Fruit fly (Drosophila melanogaster) whole organism, embryonic: Measurements from ENCODE around the gene CG33120.
A peak's percentile ranks its signal among the peaks of the same experiment; 100 is the strongest.

ENCODE experiments used
- Asciz ChIP-seq: fragments of 200-800 bp; sonication (Bioruptor generic); optimal IDR thresholded peaks from 2 replicates; lab custom pipeline; 2017; ENCODE audit warnings: missing biosample characterization, mild to moderate bottlenecking, missing genetic modification characterization, missing genetic modification reagents
- CG1024 ChIP-seq: fragments of 200-800 bp; sonication (Bioruptor generic); IDR thresholded peaks from 2 replicates; pipeline ENCODE4 v1.3.6; 2022; ENCODE audit warnings: missing biosample characterization, missing genetic modification characterization
- CG10543 ChIP-seq: fragments of 200-800 bp; sonication (Bioruptor generic); optimal IDR thresholded peaks from 3 replicates; lab custom pipeline; 2017; ENCODE audit warnings: missing biosample characterization, mild to moderate bottlenecking, missing genetic modification characterization, moderate library complexity
- CG11696 ChIP-seq: fragments of 200-800 bp; sonication (Bioruptor generic); IDR thresholded peaks from 2 replicates; pipeline ENCODE4 v1.3.6; 2022; ENCODE audit warnings: missing biosample characterization, missing genetic modification characterization
- CG14014 ChIP-seq: fragments of 200-800 bp; sonication (Bioruptor generic); IDR thresholded peaks from 2 replicates; pipeline ENCODE4 v1.3.6; 2022; ENCODE audit warnings: missing biosample characterization, missing genetic modification characterization
- CG15696 ChIP-seq: fragments of 200-800 bp; sonication (Bioruptor generic); optimal IDR thresholded peaks from 2 replicates; lab custom pipeline; 2019; ENCODE audit warnings: missing biosample characterization, mild to moderate bottlenecking, missing genetic modification characterization, moderate library complexity
- CG17361 ChIP-seq: fragments of 200-800 bp; sonication (Bioruptor generic); IDR thresholded peaks from 3 replicates; pipeline ENCODE4 v1.3.6; 2022; ENCODE audit warnings: missing biosample characterization, missing genetic modification characterization
- CG18619 ChIP-seq: fragments of 200-800 bp; sonication (Bioruptor generic); optimal IDR thresholded peaks from 3 replicates; lab custom pipeline; 2017; ENCODE audit warnings: missing biosample characterization, mild to moderate bottlenecking, missing genetic modification characterization
- CG30020 ChIP-seq: fragments of 200-800 bp; optimal IDR thresholded peaks from 2 replicates; lab custom pipeline; 2019; ENCODE audit warnings: missing biosample characterization, mild to moderate bottlenecking, missing genetic modification characterization, moderate library complexity
- CG32532 ChIP-seq: fragments of 200-800 bp; sonication (Bioruptor generic); IDR thresholded peaks from 2 replicates; pipeline ENCODE4 v1.3.6; 2022; ENCODE audit warnings: missing biosample characterization, missing genetic modification characterization
- CG33213 ChIP-seq: fragments of 200-800 bp; sonication (Bioruptor generic); optimal IDR thresholded peaks from 3 replicates; lab custom pipeline; 2016; ENCODE audit warnings: missing biosample characterization, missing genetic modification characterization
- CG3726 ChIP-seq: fragments of 200-800 bp; sonication (Bioruptor generic); IDR thresholded peaks from 3 replicates; pipeline ENCODE4, ENCODE4 v1.3.6; 2022; ENCODE audit warnings: missing biosample characterization, missing genetic modification characterization
- CG4328 ChIP-seq: fragments of 200-800 bp; sonication (Bioruptor generic); optimal IDR thresholded peaks from 3 replicates; lab custom pipeline; 2017; ENCODE audit warnings: missing biosample characterization, missing genetic modification reagents, missing genetic modification characterization
- CG4820 ChIP-seq: fragments of 200-800 bp; sonication (Bioruptor generic); optimal IDR thresholded peaks from 3 replicates; lab custom pipeline; 2016; ENCODE audit warnings: missing biosample characterization, missing genetic modification characterization
- CG7745 ChIP-seq: fragments of 200-800 bp; sonication (Bioruptor generic); optimal IDR thresholded peaks from 2 replicates; lab custom pipeline; 2018; ENCODE audit warnings: missing biosample characterization, mild to moderate bottlenecking, missing genetic modification characterization, moderate library complexity
- CG8924 ChIP-seq: fragments of 200-800 bp; optimal IDR thresholded peaks from 3 replicates; lab custom pipeline; 2019; ENCODE audit warnings: missing biosample characterization, mild to moderate bottlenecking, missing genetic modification characterization, moderate library complexity
- CG9609 ChIP-seq: fragments of 200-800 bp; sonication (Bioruptor generic); optimal IDR thresholded peaks from 3 replicates; lab custom pipeline; 2016; ENCODE audit warnings: missing biosample characterization, missing genetic modification characterization
- CG9727 ChIP-seq: fragments of 200-800 bp; sonication (Bioruptor generic); optimal IDR thresholded peaks from 3 replicates; lab custom pipeline; 2017; ENCODE audit warnings: missing biosample characterization, mild to moderate bottlenecking, missing genetic modification characterization
- CG9817 ChIP-seq: fragments of 200-800 bp; sonication (Bioruptor generic); optimal IDR thresholded peaks from 2 replicates; lab custom pipeline; 2018; ENCODE audit warnings: missing biosample characterization, mild to moderate bottlenecking, missing genetic modification characterization, moderate library complexity
- CG9876 ChIP-seq: fragments of 200-800 bp; sonication (Bioruptor generic); optimal IDR thresholded peaks from 2 replicates; lab custom pipeline; 2016; ENCODE audit warnings: missing biosample characterization, missing genetic modification characterization
- CHES-1-like ChIP-seq: fragments of 200-800 bp; sonication (Bioruptor generic); optimal IDR thresholded peaks from 2 replicates; lab custom pipeline; 2016; ENCODE audit warnings: missing biosample characterization, missing genetic modification characterization
- Dek ChIP-seq: fragments of 200-800 bp; sonication (Bioruptor generic); optimal IDR thresholded peaks from 3 replicates; lab custom pipeline; 2019; ENCODE audit warnings: missing biosample characterization, mild to moderate bottlenecking, missing genetic modification characterization, moderate library complexity
- Dip3 ChIP-seq: fragments of 200-800 bp; sonication (Bioruptor generic); optimal IDR thresholded peaks from 3 replicates; lab custom pipeline; 2016; ENCODE audit warnings: missing biosample characterization, missing genetic modification characterization
- E2f1 ChIP-seq: fragments of 200-800 bp; sonication (Bioruptor generic); IDR thresholded peaks from 2 replicates; pipeline ENCODE4 v1.3.6; 2022; ENCODE audit warnings: missing biosample characterization, missing genetic modification characterization
- ERR ChIP-seq: fragments of 200-800 bp; sonication (Bioruptor generic); optimal IDR thresholded peaks from 2 replicates; lab custom pipeline; 2016; ENCODE audit warnings: missing biosample characterization, missing genetic modification characterization
- Ets97D ChIP-seq: fragments of 200-800 bp; sonication (Bioruptor generic); optimal IDR thresholded peaks from 3 replicates; lab custom pipeline; 2016; ENCODE audit warnings: missing biosample characterization, missing genetic modification characterization
- H2.0 ChIP-seq: fragments of 200-800 bp; sonication (Bioruptor generic); IDR thresholded peaks from 2 replicates; pipeline ENCODE4 v1.3.6; 2022; ENCODE audit warnings: missing biosample characterization, missing genetic modification characterization
- HLHmδ ChIP-seq: fragments of 200-800 bp; sonication (Bioruptor generic); optimal IDR thresholded peaks from 2 replicates; lab custom pipeline; 2018; ENCODE audit warnings: missing biosample characterization, mild to moderate bottlenecking, missing genetic modification characterization, moderate library complexity
- MBD-R2 ChIP-seq: fragments of 200-800 bp; sonication (Bioruptor generic); IDR thresholded peaks from 2 replicates; pipeline ENCODE4 v1.3.6; 2022; ENCODE audit warnings: missing biosample characterization, missing genetic modification characterization
- Max ChIP-seq: fragments of 200-800 bp; sonication (Bioruptor generic); optimal IDR thresholded peaks from 2 replicates; lab custom pipeline; 2016; ENCODE audit warnings: missing biosample characterization, mild to moderate bottlenecking, missing genetic modification characterization
- NfI ChIP-seq: fragments of 200-800 bp; sonication (Bioruptor generic); optimal IDR thresholded peaks from 3 replicates; lab custom pipeline; 2018; ENCODE audit warnings: missing biosample characterization, mild to moderate bottlenecking, missing genetic modification characterization, moderate library complexity
- PHDP ChIP-seq: fragments of 200-800 bp; sonication (Bioruptor generic); optimal IDR thresholded peaks from 3 replicates; lab custom pipeline; 2018; ENCODE audit warnings: missing biosample characterization, mild to moderate bottlenecking, missing genetic modification characterization, moderate library complexity
- Rfx ChIP-seq: fragments of 200-800 bp; sonication (Bioruptor generic); IDR thresholded peaks from 2 replicates; pipeline ENCODE4 v1.3.6; 2022; ENCODE audit warnings: missing biosample characterization, missing genetic modification characterization
- Sry-δ ChIP-seq: fragments of 200-800 bp; sonication (Bioruptor generic); optimal IDR thresholded peaks from 2 replicates; lab custom pipeline; 2016; ENCODE audit warnings: missing biosample characterization, missing genetic modification characterization
- Vsx1 ChIP-seq: fragments of 200-800 bp; sonication (Bioruptor generic); optimal IDR thresholded peaks from 2 replicates; lab custom pipeline; 2017; ENCODE audit warnings: missing biosample characterization, mild to moderate bottlenecking, missing genetic modification characterization, missing genetic modification reagents
- ab ChIP-seq: fragments of 200-800 bp; sonication (Bioruptor generic); optimal IDR thresholded peaks from 2 replicates; lab custom pipeline; 2016; ENCODE audit warnings: missing biosample characterization, missing genetic modification characterization
- bab2 ChIP-seq: fragments of 200-800 bp; sonication (Bioruptor generic); optimal IDR thresholded peaks from 2 replicates; lab custom pipeline; 2016; ENCODE audit warnings: missing biosample characterization, missing genetic modification characterization
- bsh ChIP-seq, 2 experiments: fragments of 200-800 bp; sonication (Bioruptor generic); optimal IDR thresholded peaks; 2 replicates each; lab custom pipeline; 2017 to 2018; ENCODE audit warnings: mild to moderate bottlenecking in 2 of 2, missing biosample characterization in 2 of 2, missing genetic modification characterization in 2 of 2, moderate library complexity in 1 of 2
- da ChIP-seq: fragments of 200-800 bp; sonication (Bioruptor generic); optimal IDR thresholded peaks from 2 replicates; lab custom pipeline; 2016; ENCODE audit warnings: missing biosample characterization, missing genetic modification characterization
- hkb ChIP-seq, 2 experiments: fragments of 200-800 bp in 1 of 2; fragments of >200 bp in 1 of 2; sonication (Bioruptor generic) in 1 of 2; IDR thresholded peaks in 1 of 2; optimal IDR thresholded peaks in 1 of 2; 2 replicates each; pipeline versions ENCODE4 v1.3.6 to Lab custom; 2017 to 2022; ENCODE audit warnings: missing biosample characterization in 1 of 2, missing genetic modification characterization in 1 of 2
- psq ChIP-seq: fragments of 200-800 bp; sonication (Bioruptor generic); optimal IDR thresholded peaks from 2 replicates; lab custom pipeline; 2017; ENCODE audit warnings: missing biosample characterization, missing genetic modification characterization
- run ChIP-seq: fragments of 200-800 bp; sonication (Bioruptor generic); optimal IDR thresholded peaks from 3 replicates; lab custom pipeline; 2018; ENCODE audit warnings: missing biosample characterization, mild to moderate bottlenecking, missing genetic modification characterization
- sc ChIP-seq, 3 experiments: fragments of >200 bp in 2 of 3; fragments of 200-800 bp in 1 of 3; sonication (Bioruptor generic) in 1 of 3; optimal IDR thresholded peaks; 2 replicates in 2 of 3; 3 replicates in 1 of 3; lab custom pipeline; 2017; ENCODE audit warnings: mild to moderate bottlenecking in 1 of 3, missing biosample characterization in 1 of 3, missing genetic modification characterization in 1 of 3, missing genetic modification reagents in 1 of 3
- schlank ChIP-seq: fragments of 200-800 bp; sonication (Bioruptor generic); optimal IDR thresholded peaks from 2 replicates; lab custom pipeline; 2018; ENCODE audit warnings: missing biosample characterization, mild to moderate bottlenecking, missing genetic modification characterization
- sens ChIP-seq: fragments of 200-800 bp; sonication (Bioruptor generic); peaks from one replicate; lab custom pipeline; 2016; ENCODE audit warnings: missing biosample characterization, missing genetic modification characterization
- so ChIP-seq: fragments of 200-800 bp; sonication (Bioruptor generic); IDR thresholded peaks from 3 replicates; pipeline ENCODE4 v1.3.6; 2022; ENCODE audit warnings: missing biosample characterization, missing genetic modification characterization
- sug ChIP-seq: fragments of 200-800 bp; optimal IDR thresholded peaks from 2 replicates; lab custom pipeline; 2019; ENCODE audit warnings: missing biosample characterization, mild to moderate bottlenecking, missing genetic modification characterization, moderate library complexity
- tgo ChIP-seq: fragments of 200-800 bp; sonication (Bioruptor generic); IDR thresholded peaks from 3 replicates; pipeline ENCODE4 v1.3.6; 2022; ENCODE audit warnings: missing biosample characterization, missing genetic modification characterization
- tna ChIP-seq: fragments of 200-800 bp; sonication (Bioruptor generic); IDR thresholded peaks from 2 replicates; pipeline ENCODE4 v1.3.6; 2022; ENCODE audit warnings: missing biosample characterization, missing genetic modification characterization; ENCODE audit not compliant: partially characterized antibody
- zfh2 ChIP-seq: fragments of 200-800 bp; sonication (Bioruptor generic); optimal IDR thresholded peaks from 2 replicates; lab custom pipeline; 2016; ENCODE audit warnings: missing biosample characterization, missing genetic modification characterization

CG33120 gene

dm6 chr2L:18822805-18823204, 21.6 kb downstream of the CG33120 start (continued):
- peak; percentile 62; the same call in 1 of the 2 replicates for TF ChIP-seq CG1024
- no peak for TF ChIP-seq da (GFP tag; lab: Kevin White, UChicago)
- TF ChIP-seq run (tag; lab: Kevin White, UChicago): no peak
- TF ChIP-seq so: no peak
- no peak for TF ChIP-seq CG9876 (GFP tag; lab: Kevin White, UChicago)
- TF ChIP-seq Vsx1 (GFP tag; lab: Kevin White, UChicago): peak; percentile 58
- TF ChIP-seq Sry-δ (GFP tag; lab: Kevin White, UChicago): no peak
- no peak for TF ChIP-seq H2.0 (GFP tag; lab: Robert Waterston, UW)
- TF ChIP-seq NfI: no peak
- peak; percentile 60 for TF ChIP-seq bab2 (GFP tag; lab: Kevin White, UChicago)
- TF ChIP-seq Rfx (GFP tag; lab: Robert Waterston, UW): no peak; the same call in 1 of the 2 replicates
- no peak; the same call in 1 of the 2 replicates for TF ChIP-seq MBD-R2 (GFP tag; lab: Robert Waterston, UW)
- no peak for TF ChIP-seq psq
- no peak for TF ChIP-seq CG9609 (GFP tag; lab: Kevin White, UChicago)
- TF ChIP-seq CG15696 (tag; lab: Kevin White, UChicago): peak; percentile 77
- TF ChIP-seq Asciz (GFP tag; lab: Kevin White, UChicago): peak; percentile 71
- peak; percentile 85 for TF ChIP-seq sens (GFP tag; lab: Kevin White, UChicago)
- TF ChIP-seq CG9817: peak; percentile 9
- TF ChIP-seq CG30020 (tag; lab: Kevin White, UChicago): no peak
- TF ChIP-seq Max (GFP tag; lab: Kevin White, UChicago): peak; percentile 56
- TF ChIP-seq PHDP (tag; lab: Kevin White, UChicago): peak; percentile 41
- TF ChIP-seq ERR (GFP tag; lab: Kevin White, UChicago): no peak
- no peak for TF ChIP-seq CG11696 (GFP tag; lab: Robert Waterston, UW)
- no peak for TF ChIP-seq CG3726 (GFP tag; lab: Robert Waterston, UW)
- peak; percentile 72; the same call in 1 of the 2 replicates for TF ChIP-seq CG14014 (GFP tag; lab: Robert Waterston, UW)
- peak; percentile 24 for TF ChIP-seq CG4820
- TF ChIP-seq CG18619: peak; percentile 41
- no peak for TF ChIP-seq schlank
- TF ChIP-seq tgo (GFP tag; lab: Robert Waterston, UW): no peak
- peak; percentile 60 for TF ChIP-seq CG33213 (GFP tag; lab: Kevin White, UChicago)
- no peak for TF ChIP-seq CG7745 (tag; lab: Kevin White, UChicago)
- peak; percentile 42; the same call in 2 of the 3 replicates for TF ChIP-seq CG17361 (GFP tag; lab: Robert Waterston, UW)
- TF ChIP-seq Ets97D (GFP tag; lab: Kevin White, UChicago): no peak
- TF ChIP-seq zfh2 (GFP tag; lab: Kevin White, UChicago): no peak
- TF ChIP-seq sug (tag; lab: Kevin White, UChicago): no peak
- TF ChIP-seq tna: no peak
- no peak for TF ChIP-seq Dek (tag; lab: Kevin White, UChicago)
- peak; percentile 8 for TF ChIP-seq CG8924 (tag; lab: Kevin White, UChicago)
- no peak for TF ChIP-seq CG32532 (GFP tag; lab: Robert Waterston, UW)
- TF ChIP-seq sc (optimal IDR thresholded peaks at IDR 0.05; lab: Kevin White, UChicago): no peak
- TF ChIP-seq sc (GFP tag; optimal IDR thresholded peaks at IDR 0.05; lab: Kevin White, UChicago): peak; percentile 47
- TF ChIP-seq bsh (GFP tag; optimal IDR thresholded peaks at IDR 0.05; lab: Kevin White, UChicago): peak in 1 of 2 experiments; percentile 79
- TF ChIP-seq ab (GFP tag; lab: Kevin White, UChicago): no peak
- no peak for TF ChIP-seq CHES-1-like (GFP tag; lab: Kevin White, UChicago)
- peak; percentile 27 for TF ChIP-seq CG10543 (GFP tag; lab: Kevin White, UChicago)
- no peak for TF ChIP-seq Dip3
- peak; percentile 74 for TF ChIP-seq HLHmδ (GFP tag; lab: Kevin White, UChicago)
- TF ChIP-seq CG4328: peak; percentile 59
- TF ChIP-seq CG9727 (GFP tag; lab: Kevin White, UChicago): peak; percentile 35
- TF ChIP-seq E2f1 (GFP tag; lab: Robert Waterston, UW): peak; percentile 29; the same call in 1 of the 2 replicates
- no peak for TF ChIP-seq hkb (optimal IDR thresholded peaks at IDR 0.05; lab: Kevin White, UChicago)
- peak; percentile 43; the same call in 1 of the 2 replicates for TF ChIP-seq hkb (GFP tag; IDR thresholded peaks at IDR 0.05; lab: Robert Waterston, UW)
